Fruit fly (Drosophila melanogaster) whole organism, embryonic: ENCODE results near the gene Rrp1.

ENCODE experiments used
- BtbVII ChIP-seq: fragments of 200-800 bp; sonication (Bioruptor generic); optimal IDR thresholded peaks from 3 replicates; lab custom pipeline; 2017; ENCODE audit warnings: missing biosample characterization, mild to moderate bottlenecking, missing genetic modification characterization
- Bteb2 ChIP-seq: fragments of 200-800 bp; sonication (Bioruptor generic); optimal IDR thresholded peaks from 2 replicates; lab custom pipeline; 2016; ENCODE audit warnings: missing biosample characterization, missing genetic modification characterization
- CG12155 ChIP-seq: fragments of 200-800 bp; sonication (Bioruptor generic); optimal IDR thresholded peaks from 3 replicates; lab custom pipeline; 2016; ENCODE audit warnings: missing biosample characterization, missing genetic modification characterization
- CG12942 ChIP-seq: fragments of 200-800 bp; sonication (Bioruptor generic); optimal IDR thresholded peaks from 3 replicates; lab custom pipeline; 2016; ENCODE audit warnings: missing biosample characterization, missing genetic modification characterization
- CG15073 ChIP-seq: fragments of 200-800 bp; sonication (Bioruptor generic); optimal IDR thresholded peaks from 2 replicates; lab custom pipeline; 2016; ENCODE audit warnings: missing biosample characterization, missing genetic modification characterization
- CG15601 ChIP-seq: fragments of 200-800 bp; sonication (Bioruptor generic); optimal IDR thresholded peaks from 3 replicates; lab custom pipeline; 2019; ENCODE audit warnings: missing biosample characterization, mild to moderate bottlenecking, missing genetic modification characterization, moderate library complexity
- CG1603 ChIP-seq: fragments of 200-800 bp; sonication (Bioruptor generic); optimal IDR thresholded peaks from 2 replicates; lab custom pipeline; 2019; ENCODE audit warnings: missing biosample characterization, mild to moderate bottlenecking, missing genetic modification characterization, moderate library complexity
- CG17186 ChIP-seq: fragments of 200-800 bp; sonication (Bioruptor generic); optimal IDR thresholded peaks from 3 replicates; lab custom pipeline; 2017; ENCODE audit warnings: missing biosample characterization, missing genetic modification reagents, missing genetic modification characterization
- CG17802 ChIP-seq: fragments of 200-800 bp; sonication (Bioruptor generic); optimal IDR thresholded peaks from 2 replicates; lab custom pipeline; 2018; ENCODE audit warnings: missing biosample characterization, mild to moderate bottlenecking, missing genetic modification characterization, moderate library complexity
- CG18476 ChIP-seq: fragments of 200-800 bp; sonication (Bioruptor generic); optimal IDR thresholded peaks from 2 replicates; lab custom pipeline; 2016; ENCODE audit warnings: missing biosample characterization, mild to moderate bottlenecking, missing genetic modification characterization
- CG3407 ChIP-seq: fragments of 200-800 bp; sonication (Bioruptor generic); optimal IDR thresholded peaks from 2 replicates; lab custom pipeline; 2018; ENCODE audit warnings: missing biosample characterization, mild to moderate bottlenecking, missing genetic modification characterization
- CG4730 ChIP-seq: fragments of 200-800 bp; sonication (Bioruptor generic); IDR thresholded peaks from 2 replicates; pipeline ENCODE4 v1.3.6; 2022; ENCODE audit warnings: missing biosample characterization, missing genetic modification characterization
- CG4854 ChIP-seq: fragments of 200-800 bp; sonication (Bioruptor generic); optimal IDR thresholded peaks from 2 replicates; lab custom pipeline; 2016; ENCODE audit warnings: missing biosample characterization, missing genetic modification characterization, inconsistent platforms
- CG6813 ChIP-seq: fragments of 200-800 bp; sonication (Bioruptor generic); optimal IDR thresholded peaks from 2 replicates; lab custom pipeline; 2017; ENCODE audit warnings: missing biosample characterization, missing genetic modification characterization, mild to moderate bottlenecking, moderate library complexity, missing genetic modification reagents
- CG7928 ChIP-seq: fragments of 200-800 bp; sonication (Bioruptor generic); optimal IDR thresholded peaks from 2 replicates; lab custom pipeline; 2017; ENCODE audit warnings: missing biosample characterization, mild to moderate bottlenecking, missing genetic modification characterization
- CG8478 ChIP-seq: fragments of >200 bp; optimal IDR thresholded peaks from 2 replicates; lab custom pipeline; 2018
- CTCF ChIP-seq: fragments of 200-800 bp; sonication (Bioruptor generic); optimal IDR thresholded peaks from 2 replicates; lab custom pipeline; 2017; ENCODE audit warnings: missing biosample characterization, mild to moderate bottlenecking, missing genetic modification characterization, moderate library complexity
- Drgx ChIP-seq: fragments of 200-800 bp; sonication (Bioruptor generic); IDR thresholded peaks from 2 replicates; pipeline ENCODE4 v1.3.6; 2022; ENCODE audit warnings: missing biosample characterization, missing genetic modification characterization
- Gsc ChIP-seq: fragments of 200-800 bp; sonication (Bioruptor generic); IDR thresholded peaks from 2 replicates; pipeline ENCODE4 v1.3.6; 2022; ENCODE audit warnings: missing biosample characterization, missing genetic modification characterization
- HHEX ChIP-seq: fragments of 200-800 bp; sonication (Bioruptor generic); optimal IDR thresholded peaks from 3 replicates; lab custom pipeline; 2017; ENCODE audit warnings: missing biosample characterization, mild to moderate bottlenecking, missing genetic modification characterization, missing genetic modification reagents
- NC2α ChIP-seq: fragments of 200-800 bp; sonication (Bioruptor generic); optimal IDR thresholded peaks from 2 replicates; lab custom pipeline; 2016; ENCODE audit warnings: missing biosample characterization, missing genetic modification characterization
- Nf-YA ChIP-seq: fragments of 200-800 bp; sonication (Bioruptor generic); IDR thresholded peaks from 2 replicates; pipeline ENCODE4 v1.3.6; 2022; ENCODE audit warnings: missing biosample characterization, missing genetic modification characterization
- Pdp1 ChIP-seq, 2 experiments: fragments of 200-800 bp; sonication (Bioruptor generic); optimal IDR thresholded peaks; 3 replicates each; lab custom pipeline; 2016; ENCODE audit warnings: missing biosample characterization in 2 of 2, missing genetic modification characterization in 2 of 2, mild to moderate bottlenecking in 1 of 2, moderate library complexity in 1 of 2
- Stat92E ChIP-seq, 3 experiments: fragments of >200 bp in 2 of 3; fragments of 200-800 bp in 1 of 3; sonication (Bioruptor generic) in 1 of 3; optimal IDR thresholded peaks; 2 replicates each; lab custom pipeline; 2017 to 2019; ENCODE audit warnings: missing biosample characterization in 3 of 3, missing genetic modification characterization in 3 of 3, mild to moderate bottlenecking in 1 of 3, moderate library complexity in 1 of 3
- Vsx1 ChIP-seq: fragments of 200-800 bp; sonication (Bioruptor generic); optimal IDR thresholded peaks from 2 replicates; lab custom pipeline; 2017; ENCODE audit warnings: missing biosample characterization, mild to moderate bottlenecking, missing genetic modification characterization, missing genetic modification reagents
- aop ChIP-seq: fragments of 200-800 bp; sonication (Bioruptor generic); IDR thresholded peaks from 2 replicates; pipeline ENCODE4 v1.3.6; 2022; ENCODE audit warnings: missing biosample characterization, missing genetic modification characterization
- cato ChIP-seq: fragments of 200-800 bp; sonication (Bioruptor generic); optimal IDR thresholded peaks from 2 replicates; lab custom pipeline; 2016; ENCODE audit warnings: missing biosample characterization, missing genetic modification characterization, borderline replicate concordance
- cg ChIP-seq: fragments of 200-800 bp; sonication (Bioruptor generic); optimal IDR thresholded peaks from 3 replicates; lab custom pipeline; 2019; ENCODE audit warnings: missing biosample characterization, mild to moderate bottlenecking, missing genetic modification characterization, moderate library complexity
- chinmo ChIP-seq: fragments of 200-800 bp; sonication (Bioruptor generic); IDR thresholded peaks from 4 replicates; pipeline ENCODE4 v1.3.6; 2022; ENCODE audit warnings: missing biosample characterization, missing genetic modification characterization; ENCODE audit not compliant: partially characterized antibody
- crp ChIP-seq, 2 experiments: fragments of 200-800 bp; sonication (Bioruptor generic); optimal IDR thresholded peaks; 2 replicates in 1 of 2; 3 replicates in 1 of 2; lab custom pipeline; 2017; ENCODE audit warnings: missing biosample characterization in 2 of 2, missing genetic modification characterization in 2 of 2, mild to moderate bottlenecking in 1 of 2, moderate library complexity in 1 of 2
- dm ChIP-seq: fragments of 200-800 bp; sonication (Bioruptor generic); optimal IDR thresholded peaks from 3 replicates; lab custom pipeline; 2016; ENCODE audit warnings: missing biosample characterization, missing genetic modification characterization
- en ChIP-seq: fragments of 200-800 bp; sonication (Bioruptor generic); optimal IDR thresholded peaks from 2 replicates; lab custom pipeline; 2016; ENCODE audit warnings: missing biosample characterization, missing genetic modification characterization
- insv ChIP-seq, 2 experiments: fragments of 200-800 bp; sonication (Bioruptor generic); optimal IDR thresholded peaks; 3 replicates each; lab custom pipeline; 2016 to 2018; ENCODE audit warnings: missing biosample characterization in 2 of 2, missing genetic modification characterization in 2 of 2
- lmd ChIP-seq: fragments of 200-800 bp; sonication (Bioruptor generic); IDR thresholded peaks from 2 replicates; pipeline ENCODE4 v1.3.6; 2022; ENCODE audit warnings: missing biosample characterization, missing genetic modification characterization
- lola ChIP-seq, 3 experiments: fragments of >200 bp in 2 of 3; fragments of 200-800 bp in 1 of 3; sonication (Bioruptor generic) in 1 of 3; optimal IDR thresholded peaks; 2 replicates each; lab custom pipeline; 2017 to 2019; ENCODE audit warnings: missing biosample characterization in 3 of 3, missing genetic modification characterization in 3 of 3, mild to moderate bottlenecking in 1 of 3, moderate library complexity in 1 of 3
- maf-S ChIP-seq: fragments of 200-800 bp; sonication (Bioruptor generic); optimal IDR thresholded peaks from 2 replicates; lab custom pipeline; 2016; ENCODE audit warnings: missing biosample characterization, missing genetic modification characterization
- pita ChIP-seq: fragments of 200-800 bp; sonication (Bioruptor generic); optimal IDR thresholded peaks from 2 replicates; lab custom pipeline; 2017; ENCODE audit warnings: missing biosample characterization, mild to moderate bottlenecking, missing genetic modification characterization
- sens ChIP-seq: fragments of 200-800 bp; sonication (Bioruptor generic); peaks from one replicate; lab custom pipeline; 2016; ENCODE audit warnings: missing biosample characterization, missing genetic modification characterization
- zf30C ChIP-seq: fragments of 200-800 bp; sonication (Bioruptor generic); optimal IDR thresholded peaks from 3 replicates; lab custom pipeline; 2018; ENCODE audit warnings: missing biosample characterization, mild to moderate bottlenecking, missing genetic modification characterization

Gene Rrp1

dm6 chr2L:2957547-2958174 lies 14.6 kb downstream of the Rrp1 start (continued):
- TF ChIP-seq zf30C (GFP tag; lab: Kevin White, UChicago): no peak
- peak in 1 of 3 experiments; percentile 61 for TF ChIP-seq lola (GFP tag; optimal IDR thresholded peaks at IDR 0.05; lab: Kevin White, UChicago)
- no peak for TF ChIP-seq CG4854 (GFP tag; lab: Kevin White, UChicago)
- TF ChIP-seq chinmo (GFP tag; lab: Robert Waterston, UW): no peak
- TF ChIP-seq NC2α (GFP tag; lab: Kevin White, UChicago): no peak
- no peak for TF ChIP-seq CG1603 (tag; lab: Kevin White, UChicago)
- no peak for TF ChIP-seq Vsx1 (GFP tag; lab: Kevin White, UChicago)
- no peak for TF ChIP-seq BtbVII (GFP tag; lab: Kevin White, UChicago)
- peak; percentile 39 to 41 for TF ChIP-seq Pdp1 (GFP tag; optimal IDR thresholded peaks at IDR 0.05; lab: Kevin White, UChicago)

- peak; percentile 76 for TF ChIP-seq CG15601 (tag; lab: Kevin White, UChicago)
- TF ChIP-seq maf-S (GFP tag; lab: Kevin White, UChicago): no peak
- TF ChIP-seq pita (GFP tag; lab: Kevin White, UChicago): peak; percentile 23
- TF ChIP-seq CG7928: no peak
- peak; percentile 15 for TF ChIP-seq CG8478 (lab: Kevin White, UChicago)
- TF ChIP-seq CG6813: no peak
- no peak for TF ChIP-seq aop (GFP tag; lab: Robert Waterston, UW)
- no peak for TF ChIP-seq CG12155 (GFP tag; lab: Kevin White, UChicago)
- TF ChIP-seq en (GFP tag; lab: Kevin White, UChicago): no peak
- TF ChIP-seq CG12942 (GFP tag; lab: Kevin White, UChicago): no peak
- no peak for TF ChIP-seq crp (GFP tag; optimal IDR thresholded peaks at IDR 0.05; lab: Kevin White, UChicago)
- no peak for TF ChIP-seq CG4730
- TF ChIP-seq dm (GFP tag; lab: Kevin White, UChicago): no peak
- TF ChIP-seq CG17186 (GFP tag; lab: Kevin White, UChicago): no peak
- peak; percentile 36 for TF ChIP-seq cg (GFP tag; lab: Kevin White, UChicago)
- no peak for TF ChIP-seq Stat92E (GFP tag; optimal IDR thresholded peaks at IDR 0.05; lab: Kevin White, UChicago)
- TF ChIP-seq CTCF: peak; percentile 25
- no peak for TF ChIP-seq cato (GFP tag; lab: Kevin White, UChicago)
Measured at dm6 chr2L:2956992-2957391, 15.3 kb downstream of the Rrp1 start.

- TF ChIP-seq Drgx (GFP tag; lab: Robert Waterston, UW) (0 out of 2 replicates have a peak, but pooled peaks have one; percentile 11), CG3407 (no peak), Bteb2 (GFP tag; lab: Kevin White, UChicago) (no peak), CG17802 (tag; lab: Kevin White, UChicago) (no peak), Nf-YA (GFP tag; lab: Robert Waterston, UW) (no peak), Gsc (GFP tag; lab: Robert Waterston, UW) (no peak), CG17186 (GFP tag; lab: Kevin White, UChicago) (no peak), CG15073 (GFP tag; lab: Kevin White, UChicago) (no peak), HHEX (no peak), sens (peak; percentile 75), CG18476 (GFP tag; lab: Kevin White, UChicago) (no peak), lmd (no peak), insv (GFP tag; optimal IDR thresholded peaks at IDR 0.05; lab: Kevin White, UChicago) (no peak)
Measured at dm6 chr2L:2956358-2956757, 15.9 kb downstream of the Rrp1 start.
